Worm (Caenorhabditis elegans) whole organism, late embryonic: ENCODE measurements around the gene T16G1.7.

Experiments used
- ceh-22 ChIP-seq: sonication (generic microtip); optimal IDR thresholded peaks from 2 replicates; lab custom pipeline; 2017; ENCODE audit warnings: missing biosample characterization, missing genetic modification characterization
- ceh-6 ChIP-seq: fragments of 200-800 bp; sonication (Bioruptor generic); optimal IDR thresholded peaks from 2 replicates; lab custom pipeline; 2018; ENCODE audit warnings: mild to moderate bottlenecking, missing genetic modification characterization, missing compliant biosample characterization
- che-1 ChIP-seq: sonication (generic microtip); optimal IDR thresholded peaks from 2 replicates; lab custom pipeline; 2016; ENCODE audit warnings: mild to moderate bottlenecking, missing genetic modification characterization, missing compliant biosample characterization
- dve-1 ChIP-seq: sonication (generic microtip); optimal IDR thresholded peaks from 2 replicates; lab custom pipeline; 2017; ENCODE audit warnings: antibody characterized with exemption, mild to moderate bottlenecking, missing genetic modification characterization, missing compliant biosample characterization
- elt-2 ChIP-seq: sonication (generic microtip); optimal IDR thresholded peaks from 2 replicates; lab custom pipeline; 2016; ENCODE audit warnings: missing genetic modification reagents, missing genetic modification characterization, missing compliant biosample characterization
- eyg-1 ChIP-seq: sonication (generic microtip); optimal IDR thresholded peaks from 2 replicates; lab custom pipeline; 2016; ENCODE audit warnings: missing genotype, missing genetic modification characterization, missing compliant biosample characterization
- fkh-10 ChIP-seq: fragments of 150-350 bp; optimal IDR thresholded peaks from 2 replicates; lab custom pipeline; 2014; ENCODE audit warnings: missing biosample characterization, missing genetic modification reagents, missing genetic modification characterization
- hlh-6 ChIP-seq: sonication (generic microtip); optimal IDR thresholded peaks from 2 replicates; lab custom pipeline; 2016; ENCODE audit warnings: missing genotype, missing genetic modification characterization, missing compliant biosample characterization
- nfya-1 ChIP-seq: sonication (generic microtip); optimal IDR thresholded peaks from 2 replicates; lab custom pipeline; 2017; ENCODE audit warnings: missing genetic modification characterization, mild to moderate bottlenecking, missing compliant biosample characterization, antibody characterized with exemption, moderate library complexity
- nhr-11 ChIP-seq: fragments of 150-350 bp; optimal IDR thresholded peaks from 2 replicates; lab custom pipeline; 2014; ENCODE audit warnings: missing biosample characterization, missing genetic modification characterization
- rnt-1 ChIP-seq: sonication (generic microtip); optimal IDR thresholded peaks from 2 replicates; lab custom pipeline; 2016; ENCODE audit warnings: missing genetic modification characterization, missing compliant biosample characterization
- tbx-7 ChIP-seq: sonication (generic microtip); optimal IDR thresholded peaks from 2 replicates; lab custom pipeline; 2016; ENCODE audit warnings: missing genotype, missing genetic modification characterization, missing compliant biosample characterization

DNA sequence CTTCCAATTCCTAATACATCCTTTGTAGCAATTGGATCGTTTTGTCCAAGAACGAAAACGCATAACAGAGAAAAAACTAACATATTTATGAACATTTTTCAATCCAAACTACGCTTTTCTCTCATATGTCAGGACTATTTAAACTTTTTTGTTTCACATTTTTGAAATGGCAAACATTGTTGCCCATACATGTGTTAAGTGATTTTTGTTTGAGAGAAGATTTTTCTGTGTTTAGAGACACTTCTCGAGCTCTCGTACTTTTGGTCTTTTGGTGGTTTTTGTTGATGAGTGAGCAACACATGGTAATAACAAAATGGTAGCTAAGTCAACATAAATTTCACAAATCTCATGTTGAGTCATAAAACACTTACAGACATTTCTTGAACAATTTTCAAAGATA is 29.8 kb downstream of the T16G1.7 start, which contains the start of gene ttr-28:
- no peak for TF ChIP-seq elt-2 (tag; lab: Kevin White, UChicago)
- no peak for TF ChIP-seq dve-1 (tag; lab: Kevin White, UChicago)
- no peak for TF ChIP-seq hlh-6
- no peak for TF ChIP-seq tbx-7
- no peak for TF ChIP-seq ceh-22
- TF ChIP-seq rnt-1 (tag; lab: Kevin White, UChicago): no peak
- TF ChIP-seq fkh-10 (GFP tag; lab: Kevin White, UChicago): no peak
- no peak for TF ChIP-seq ceh-6 (GFP tag; lab: Kevin White, UChicago)
- TF ChIP-seq che-1: no peak
- TF ChIP-seq eyg-1 (tag; lab: Kevin White, UChicago): no peak
- TF ChIP-seq nhr-11 (tag; lab: Kevin White, UChicago): no peak
- TF ChIP-seq nfya-1 (tag; lab: Kevin White, UChicago): no peak
